Fruit fly (Drosophila melanogaster) whole organism, embryonic: ENCODE results near the gene Coq5.

Experiments
- Ada2b ChIP-seq: fragments of 200-800 bp; sonication (Bioruptor generic); IDR thresholded peaks from 2 replicates; pipeline ENCODE4 v1.3.6; 2022; ENCODE audit warnings: missing biosample characterization, missing genetic modification characterization
- Aef1 ChIP-seq: fragments of 200-800 bp; sonication (Bioruptor generic); IDR thresholded peaks from 3 replicates; pipeline ENCODE4 v1.3.6; 2022; ENCODE audit warnings: missing biosample characterization, missing genetic modification characterization
- Blimp-1 ChIP-seq: fragments of 200-800 bp; sonication (Bioruptor generic); optimal IDR thresholded peaks from 3 replicates; lab custom pipeline; 2018; ENCODE audit warnings: missing biosample characterization, missing genetic modification characterization, mild to moderate bottlenecking, moderate library complexity, missing genetic modification reagents
- C15 ChIP-seq: fragments of 200-800 bp; sonication (Bioruptor generic); IDR thresholded peaks from 3 replicates; pipeline ENCODE4 v1.3.6; 2022; ENCODE audit warnings: missing biosample characterization, missing genetic modification characterization
- CG10366 ChIP-seq: fragments of 200-800 bp; sonication (Bioruptor generic); IDR thresholded peaks from 2 replicates; pipeline ENCODE4 v1.3.6; 2022; ENCODE audit warnings: missing biosample characterization, missing genetic modification characterization
- CG11696 ChIP-seq: fragments of 200-800 bp; sonication (Bioruptor generic); IDR thresholded peaks from 2 replicates; pipeline ENCODE4 v1.3.6; 2022; ENCODE audit warnings: missing biosample characterization, missing genetic modification characterization
- CG12659 ChIP-seq: fragments of 200-800 bp; sonication (Bioruptor generic); optimal IDR thresholded peaks from 3 replicates; lab custom pipeline; 2017; ENCODE audit warnings: mild to moderate bottlenecking, missing biosample characterization, missing genetic modification reagents, missing genetic modification characterization
- CG17802 ChIP-seq: fragments of 200-800 bp; sonication (Bioruptor generic); optimal IDR thresholded peaks from 2 replicates; lab custom pipeline; 2018; ENCODE audit warnings: missing biosample characterization, mild to moderate bottlenecking, missing genetic modification characterization, moderate library complexity
- CG18011 ChIP-seq: fragments of 200-800 bp; sonication (Bioruptor generic); optimal IDR thresholded peaks from 2 replicates; lab custom pipeline; 2017; ENCODE audit warnings: missing biosample characterization, missing genetic modification characterization, mild to moderate bottlenecking, moderate library complexity, missing genotype
- CG1832 ChIP-seq: fragments of 200-800 bp; sonication (Bioruptor generic); optimal IDR thresholded peaks from 2 replicates; lab custom pipeline; 2017; ENCODE audit warnings: missing biosample characterization, mild to moderate bottlenecking, missing genetic modification characterization, inconsistent platforms
- CG31441 ChIP-seq: fragments of 200-800 bp; sonication (Bioruptor generic); IDR thresholded peaks from 2 replicates; pipeline ENCODE4 v1.3.6; 2022; ENCODE audit warnings: missing biosample characterization, missing genetic modification characterization
- CG32772 ChIP-seq: fragments of 200-800 bp; sonication (Bioruptor generic); IDR thresholded peaks from 2 replicates; pipeline ENCODE4 v1.3.6; 2022; ENCODE audit warnings: missing biosample characterization, missing genetic modification characterization
- CG3281 ChIP-seq: fragments of 200-800 bp; sonication (Bioruptor generic); optimal IDR thresholded peaks from 3 replicates; lab custom pipeline; 2017; ENCODE audit warnings: missing biosample characterization, mild to moderate bottlenecking, missing genetic modification characterization
- CG3995 ChIP-seq: fragments of 200-800 bp; sonication (Bioruptor generic); optimal IDR thresholded peaks from 3 replicates; lab custom pipeline; 2016; ENCODE audit warnings: missing biosample characterization, missing genetic modification characterization
- CG7786 ChIP-seq: fragments of 200-800 bp; sonication (Bioruptor generic); optimal IDR thresholded peaks from 2 replicates; lab custom pipeline; 2016; ENCODE audit warnings: missing biosample characterization, missing genetic modification characterization
- CG7928 ChIP-seq: fragments of 200-800 bp; sonication (Bioruptor generic); optimal IDR thresholded peaks from 2 replicates; lab custom pipeline; 2017; ENCODE audit warnings: missing biosample characterization, mild to moderate bottlenecking, missing genetic modification characterization
- CG7963 ChIP-seq: fragments of 200-800 bp; sonication (Bioruptor generic); IDR thresholded peaks from 3 replicates; pipeline ENCODE4 v1.3.6; 2022; ENCODE audit warnings: missing biosample characterization, missing genetic modification characterization; ENCODE audit not compliant: partially characterized antibody
- CG8281 ChIP-seq: fragments of 200-800 bp; sonication (Bioruptor generic); optimal IDR thresholded peaks from 2 replicates; lab custom pipeline; 2018; ENCODE audit warnings: missing biosample characterization, mild to moderate bottlenecking, missing genetic modification characterization, moderate library complexity
- CG9932 ChIP-seq: fragments of 200-800 bp; sonication (Bioruptor generic); IDR thresholded peaks from 2 replicates; pipeline ENCODE4 v1.3.6; 2022; ENCODE audit warnings: missing biosample characterization, missing genetic modification characterization
- CrebB ChIP-seq: fragments of 200-800 bp; sonication (Bioruptor generic); optimal IDR thresholded peaks from 3 replicates; lab custom pipeline; 2018; ENCODE audit warnings: missing biosample characterization, mild to moderate bottlenecking, missing genetic modification characterization
- Doc2 ChIP-seq: fragments of 200-800 bp; sonication (Bioruptor generic); IDR thresholded peaks from 2 replicates; pipeline ENCODE4 v1.3.6; 2022; ENCODE audit warnings: missing biosample characterization, missing genetic modification characterization
- HLH3B ChIP-seq: fragments of 200-800 bp; sonication (Bioruptor generic); IDR thresholded peaks from 2 replicates; pipeline ENCODE4 v1.3.6; 2022; ENCODE audit warnings: missing biosample characterization, missing genetic modification characterization
- HmgD ChIP-seq: fragments of 200-800 bp; sonication (Bioruptor generic); optimal IDR thresholded peaks from 3 replicates; lab custom pipeline; 2016; ENCODE audit warnings: missing biosample characterization, missing genetic modification characterization
- HmgZ ChIP-seq: fragments of 200-800 bp; sonication (Bioruptor generic); optimal IDR thresholded peaks from 2 replicates; lab custom pipeline; 2018; ENCODE audit warnings: missing biosample characterization, mild to moderate bottlenecking, missing genetic modification characterization
- Max ChIP-seq: fragments of 200-800 bp; sonication (Bioruptor generic); optimal IDR thresholded peaks from 2 replicates; lab custom pipeline; 2016; ENCODE audit warnings: missing biosample characterization, mild to moderate bottlenecking, missing genetic modification characterization
- Med ChIP-seq: fragments of 200-800 bp; sonication (Bioruptor generic); peaks from one replicate; lab custom pipeline; 2016; ENCODE audit warnings: missing biosample characterization, missing genetic modification characterization, mild to moderate bottlenecking, inconsistent platforms, moderate library complexity
- Nf-YA ChIP-seq: fragments of 200-800 bp; sonication (Bioruptor generic); IDR thresholded peaks from 2 replicates; pipeline ENCODE4 v1.3.6; 2022; ENCODE audit warnings: missing biosample characterization, missing genetic modification characterization
- Nf-YC ChIP-seq: fragments of 200-800 bp; optimal IDR thresholded peaks from 3 replicates; lab custom pipeline; 2019; ENCODE audit warnings: missing biosample characterization, mild to moderate bottlenecking, missing genetic modification characterization, moderate library complexity
- NfI ChIP-seq: fragments of 200-800 bp; sonication (Bioruptor generic); optimal IDR thresholded peaks from 3 replicates; lab custom pipeline; 2018; ENCODE audit warnings: missing biosample characterization, mild to moderate bottlenecking, missing genetic modification characterization, moderate library complexity
- Rfx ChIP-seq: fragments of 200-800 bp; sonication (Bioruptor generic); IDR thresholded peaks from 2 replicates; pipeline ENCODE4 v1.3.6; 2022; ENCODE audit warnings: missing biosample characterization, missing genetic modification characterization
- ac ChIP-seq: fragments of 200-800 bp; sonication (Bioruptor generic); optimal IDR thresholded peaks from 3 replicates; lab custom pipeline; 2017; ENCODE audit warnings: missing biosample characterization, mild to moderate bottlenecking, missing genetic modification characterization
- al ChIP-seq: fragments of 200-800 bp; sonication (Bioruptor generic); IDR thresholded peaks from 2 replicates; pipeline ENCODE4 v1.3.6; 2022; ENCODE audit warnings: missing biosample characterization, missing genetic modification characterization
- ap ChIP-seq: fragments of 200-800 bp; sonication (Bioruptor generic); IDR thresholded peaks from 2 replicates; pipeline ENCODE4 v1.3.6; 2022; ENCODE audit warnings: missing biosample characterization, missing genetic modification characterization
- bcd ChIP-seq: fragments of 200-800 bp; sonication (Bioruptor generic); optimal IDR thresholded peaks from 2 replicates; lab custom pipeline; 2017; ENCODE audit warnings: missing biosample characterization, mild to moderate bottlenecking, missing genetic modification characterization
- bigmax ChIP-seq: fragments of 200-800 bp; sonication (Bioruptor generic); optimal IDR thresholded peaks from 2 replicates; lab custom pipeline; 2018; ENCODE audit warnings: missing biosample characterization, mild to moderate bottlenecking, missing genetic modification characterization
- ci ChIP-seq: fragments of 200-800 bp; sonication (Bioruptor generic); IDR thresholded peaks from 3 replicates; pipeline ENCODE4 v1.3.6; 2022; ENCODE audit warnings: missing biosample characterization, missing genetic modification characterization
- crol ChIP-seq: fragments of 200-800 bp; sonication (Bioruptor generic); IDR thresholded peaks from 2 replicates; pipeline ENCODE4 v1.3.6; 2022; ENCODE audit warnings: missing biosample characterization, missing genetic modification characterization
- exex ChIP-seq: fragments of 200-800 bp; sonication (Bioruptor generic); optimal IDR thresholded peaks from 4 replicates; lab custom pipeline; 2018; ENCODE audit warnings: missing biosample characterization, mild to moderate bottlenecking, missing genetic modification characterization, moderate library complexity
- fd96Cb ChIP-seq: fragments of 200-800 bp; sonication (Bioruptor generic); optimal IDR thresholded peaks from 2 replicates; lab custom pipeline; 2018; ENCODE audit warnings: missing biosample characterization, mild to moderate bottlenecking, missing genetic modification characterization, moderate library complexity
- fu2 ChIP-seq: fragments of 200-800 bp; sonication (Bioruptor generic); optimal IDR thresholded peaks from 2 replicates; lab custom pipeline; 2016; ENCODE audit warnings: missing biosample characterization, missing genetic modification characterization
- ham ChIP-seq: fragments of 200-800 bp; sonication (Bioruptor generic); IDR thresholded peaks from 2 replicates; pipeline ENCODE4 v1.3.6; 2022; ENCODE audit warnings: missing biosample characterization, missing genetic modification characterization
- jumu ChIP-seq: fragments of 200-800 bp; sonication (Bioruptor generic); optimal IDR thresholded peaks from 3 replicates; lab custom pipeline; 2016; ENCODE audit warnings: missing biosample characterization, missing genetic modification characterization
- knrl ChIP-seq: fragments of 200-800 bp; sonication (Bioruptor generic); IDR thresholded peaks from 3 replicates; pipeline ENCODE4 v1.3.6; 2022; ENCODE audit warnings: missing biosample characterization, missing genetic modification characterization; ENCODE audit not compliant: partially characterized antibody
- lilli ChIP-seq: fragments of 200-800 bp; sonication (Bioruptor generic); optimal IDR thresholded peaks from 3 replicates; lab custom pipeline; 2016; ENCODE audit warnings: missing biosample characterization, missing genetic modification characterization
- pzg ChIP-seq: fragments of 200-800 bp; sonication (Bioruptor generic); optimal IDR thresholded peaks from 3 replicates; lab custom pipeline; 2018; ENCODE audit warnings: missing biosample characterization, mild to moderate bottlenecking, missing genetic modification characterization, moderate library complexity
- row ChIP-seq: fragments of 200-800 bp; sonication (Bioruptor generic); IDR thresholded peaks from 3 replicates; pipeline ENCODE4 v1.3.6; 2022; ENCODE audit warnings: missing biosample characterization, missing genetic modification characterization
- sens-2 ChIP-seq: fragments of 200-800 bp; sonication (Bioruptor generic); IDR thresholded peaks from 2 replicates; pipeline ENCODE4 v1.3.6; 2022; ENCODE audit warnings: missing biosample characterization, missing genetic modification characterization
- tin ChIP-seq: fragments of 200-800 bp; sonication (Bioruptor generic); optimal IDR thresholded peaks from 3 replicates; lab custom pipeline; 2016; ENCODE audit warnings: missing biosample characterization, missing genetic modification characterization
- tll ChIP-seq, 2 experiments: fragments of 200-800 bp in 1 of 2; fragments of >200 bp in 1 of 2; sonication (Bioruptor generic) in 1 of 2; optimal IDR thresholded peaks; 2 replicates each; lab custom pipeline; 2017 to 2019; ENCODE audit warnings: missing biosample characterization in 2 of 2, missing genetic modification characterization in 2 of 2, mild to moderate bottlenecking in 1 of 2, moderate library complexity in 1 of 2
- tna ChIP-seq: fragments of 200-800 bp; sonication (Bioruptor generic); IDR thresholded peaks from 2 replicates; pipeline ENCODE4 v1.3.6; 2022; ENCODE audit warnings: missing biosample characterization, missing genetic modification characterization; ENCODE audit not compliant: partially characterized antibody
- zfh2 ChIP-seq: fragments of 200-800 bp; sonication (Bioruptor generic); optimal IDR thresholded peaks from 2 replicates; lab custom pipeline; 2016; ENCODE audit warnings: missing biosample characterization, missing genetic modification characterization

Gene Coq5

dm6 chrX:13214056-13214455 lies 19.7 kb upstream of the Coq5 start (continued):
- no peak for TF ChIP-seq CG7963 (GFP tag; lab: Robert Waterston, UW)
- TF ChIP-seq CG8281 (tag; lab: Kevin White, UChicago): no peak
- TF ChIP-seq row (GFP tag; lab: Robert Waterston, UW): peak; percentile 74
- peak; percentile 69 for TF ChIP-seq HmgD (GFP tag; lab: Kevin White, UChicago)
- TF ChIP-seq CG11696: 0 out of 2 replicates have a peak, but pooled peaks have one; percentile 51
- peak; percentile 64; the same call in 1 of the 2 replicates for TF ChIP-seq Ada2b
- TF ChIP-seq ham (GFP tag; lab: Robert Waterston, UW): no peak
- TF ChIP-seq bcd (GFP tag; lab: Kevin White, UChicago): peak; percentile 56
- TF ChIP-seq CG32772 (GFP tag; lab: Robert Waterston, UW): peak; percentile 37; the same call in 1 of the 2 replicates
- TF ChIP-seq ap (GFP tag; lab: Robert Waterston, UW): peak; percentile 37
- no peak for TF ChIP-seq crol (GFP tag; lab: Robert Waterston, UW)
- TF ChIP-seq Nf-YC (tag; lab: Kevin White, UChicago): peak; percentile 6
- peak; percentile 98 for TF ChIP-seq CG18011 (GFP tag; lab: Kevin White, UChicago)
- no peak for TF ChIP-seq tll (GFP tag; optimal IDR thresholded peaks at IDR 0.05; lab: Kevin White, UChicago)
- TF ChIP-seq Nf-YA: peak; percentile 46; the same call in 1 of the 2 replicates
- peak; percentile 62; the same call in 1 of the 2 replicates for TF ChIP-seq CG10366 (GFP tag; lab: Robert Waterston, UW)
- TF ChIP-seq jumu (GFP tag; lab: Kevin White, UChicago): peak; percentile 64
- TF ChIP-seq CG1832 (GFP tag; lab: Kevin White, UChicago): no peak
- TF ChIP-seq CrebB: peak; percentile 1
- TF ChIP-seq CG7928: no peak
- peak; percentile 50 for TF ChIP-seq HmgZ (tag; lab: Kevin White, UChicago)
- TF ChIP-seq Med (GFP tag; lab: Kevin White, UChicago): peak; percentile 94
- TF ChIP-seq sens-2 (GFP tag; lab: Robert Waterston, UW): peak; percentile 64
- TF ChIP-seq CG31441 (GFP tag; lab: Robert Waterston, UW): peak; percentile 15; the same call in 1 of the 2 replicates
- peak; percentile 52 for TF ChIP-seq CG3281 (GFP tag; lab: Kevin White, UChicago)
- TF ChIP-seq CG17802 (tag; lab: Kevin White, UChicago): peak; percentile 22
- peak; percentile 60 for TF ChIP-seq CG12659
- TF ChIP-seq lilli (GFP tag; lab: Kevin White, UChicago): peak; percentile 79
- peak; percentile 55 for TF ChIP-seq Aef1 (GFP tag; lab: Robert Waterston, UW)
- no peak for TF ChIP-seq CG3995 (GFP tag; lab: Kevin White, UChicago)
- TF ChIP-seq bigmax (GFP tag; lab: Kevin White, UChicago): no peak
- no peak for TF ChIP-seq ac
- peak; percentile 69 for TF ChIP-seq CG9932 (GFP tag; lab: Robert Waterston, UW)
- peak; percentile 52 for TF ChIP-seq fu2
- TF ChIP-seq al (GFP tag; lab: Robert Waterston, UW): peak; percentile 26; the same call in 1 of the 2 replicates
- TF ChIP-seq tin (GFP tag; lab: Kevin White, UChicago): peak; percentile 68
- peak; percentile 57 for TF ChIP-seq Blimp-1 (GFP tag; lab: Kevin White, UChicago)
- TF ChIP-seq exex (tag; lab: Kevin White, UChicago): no peak
- peak; percentile 49 for TF ChIP-seq Max
- TF ChIP-seq zfh2 (GFP tag; lab: Kevin White, UChicago): peak; percentile 46
- TF ChIP-seq CG7786 (GFP tag; lab: Kevin White, UChicago): peak; percentile 49
- no peak for TF ChIP-seq tna (GFP tag; lab: Robert Waterston, UW)
- TF ChIP-seq HLH3B: peak; percentile 58
- TF ChIP-seq knrl (GFP tag; lab: Robert Waterston, UW): no peak; the same call in 2 of the 3 replicates
- TF ChIP-seq fd96Cb (tag; lab: Kevin White, UChicago): peak; percentile 64
- TF ChIP-seq Rfx (GFP tag; lab: Robert Waterston, UW): peak; percentile 81
- TF ChIP-seq NfI (GFP tag; lab: Kevin White, UChicago): peak; percentile 50
- peak; percentile 23 for TF ChIP-seq pzg (GFP tag; lab: Kevin White, UChicago)
- TF ChIP-seq Doc2 (GFP tag; lab: Robert Waterston, UW): no peak
- TF ChIP-seq C15 (GFP tag; lab: Robert Waterston, UW): no peak
- peak; percentile 88 for TF ChIP-seq ci
